Worm (Caenorhabditis elegans): ENCODE results near the gene F19F10.3.

Gene F19F10.3

DNA sequence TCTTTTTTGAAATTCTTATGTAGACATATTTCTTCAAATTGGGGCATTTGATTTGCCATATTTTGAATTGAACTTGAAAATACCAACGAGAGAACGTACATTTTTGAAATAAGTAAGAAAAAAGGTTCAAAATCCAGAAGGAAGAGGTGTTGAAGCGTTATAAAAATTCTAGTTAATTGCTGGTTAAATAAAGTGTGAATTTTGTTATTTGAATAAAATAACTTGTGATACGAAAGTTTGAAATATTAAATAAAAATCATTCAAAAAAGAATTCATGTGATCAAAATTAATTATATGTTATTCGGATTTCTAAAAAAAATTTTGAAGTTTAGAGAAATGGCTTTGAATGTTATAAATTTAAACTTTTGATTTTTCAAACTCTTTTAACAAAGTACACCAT lies 48.2 kb downstream of the F19F10.3 start, which contains the start of gene C50E3.9:
Gene C50E3.9 (minus strand): TSS at position 101 of the 400 bp plus-strand sequence.
- TF ChIP-seq ztf-11 (tag; optimal IDR thresholded peaks at IDR 0.05) (no peak), elt-3 (tag; optimal IDR thresholded peaks at IDR 0.05) (no peak), lin-11 (tag; optimal IDR thresholded peaks at IDR 0.05) (no peak), nhr-11 (tag; optimal IDR thresholded peaks at IDR 0.05) (no peak), blmp-1 (tag; optimal IDR thresholded peaks at IDR 0.05; ENCODE audit: insufficient read depth) (no peak), sem-4 (tag; optimal IDR thresholded peaks at IDR 0.05) (no peak), R02D3.7 (tag; optimal IDR thresholded peaks at IDR 0.05) (no peak), ceh-82 (tag; optimal IDR thresholded peaks at IDR 0.05) (no peak), unc-39 (tag; optimal IDR thresholded peaks at IDR 0.05) (no peak), nhr-25 (tag; optimal IDR thresholded peaks at IDR 0.05) (no peak), elt-1 (tag; optimal IDR thresholded peaks at IDR 0.05) (no peak), sma-3 (GFP tag; optimal IDR thresholded peaks at IDR 0.05) (no peak), crh-2 (tag; optimal IDR thresholded peaks at IDR 0.05) (no peak), mdl-1 (tag; optimal IDR thresholded peaks at IDR 0.05) (no peak), nhr-23 (tag; optimal IDR thresholded peaks at IDR 0.05) (no peak), ceh-16 (tag; optimal IDR thresholded peaks at IDR 0.05) (no peak), nhr-12 (tag; optimal IDR thresholded peaks at IDR 0.05) (no peak), mbf-1 (tag; optimal IDR thresholded peaks at IDR 0.05) (no peak), lin-39 (tag; optimal IDR thresholded peaks at IDR 0.05) (no peak), peb-1 (tag; optimal IDR thresholded peaks at IDR 0.05) (no peak)

DNA sequence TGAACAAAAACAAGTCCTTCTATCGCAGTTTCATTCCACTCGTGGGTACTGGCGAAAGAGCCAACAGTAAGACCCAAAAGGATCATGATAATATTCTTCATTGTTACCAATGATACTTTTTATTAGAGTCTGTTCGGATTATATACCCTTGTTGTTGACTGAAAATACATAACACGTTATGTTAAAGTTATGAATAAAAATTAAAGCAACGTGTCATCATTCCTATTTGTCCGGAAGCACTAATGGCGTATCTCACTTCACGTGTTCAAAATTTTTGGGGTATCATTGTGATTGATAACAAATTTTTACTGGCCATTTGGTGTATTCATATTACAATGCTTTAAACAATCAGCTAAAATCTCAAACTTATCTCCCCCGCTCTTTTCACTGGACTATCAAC lies 49.5 kb downstream of the F19F10.3 start, which contains the start of gene scl-26:
Gene scl-26 (minus strand): TSS at position 101 of the 400 bp plus-strand sequence.
- TF ChIP-seq ZK546.5 (tag; optimal IDR thresholded peaks at IDR 0.05) (no peak), fos-1 (tag; optimal IDR thresholded peaks at IDR 0.05) (no peak), Y55F3AM.14 (GFP tag; optimal IDR thresholded peaks at IDR 0.05) (no peak), skn-1 (tag; optimal IDR thresholded peaks at IDR 0.05) (no peak), blmp-1 (tag; optimal IDR thresholded peaks at IDR 0.05; ENCODE audit: insufficient read depth) (no peak), alr-1 (tag; optimal IDR thresholded peaks at IDR 0.05) (no peak), mbf-1 (tag; optimal IDR thresholded peaks at IDR 0.05) (no peak), unc-55 (GFP tag; optimal IDR thresholded peaks at IDR 0.05) (no peak), lsy-2 (tag; optimal IDR thresholded peaks at IDR 0.05) (no peak), egl-27 (tag; optimal IDR thresholded peaks at IDR 0.05) (no peak), ceh-16 (tag; optimal IDR thresholded peaks at IDR 0.05) (no peak), sem-4 (tag; optimal IDR thresholded peaks at IDR 0.05) (no peak), lin-11 (tag; optimal IDR thresholded peaks at IDR 0.05) (no peak), nhr-129 (tag; optimal IDR thresholded peaks at IDR 0.05) (no peak), mab-5 (tag; optimal IDR thresholded peaks at IDR 0.05) (no peak)
